Fruit fly (Drosophila melanogaster) whole organism, adult: ENCODE results near the gene Syx13.

Experiments used
- CG33017 ChIP-seq: fragments of 200-800 bp; sonication (Bioruptor generic); optimal IDR thresholded peaks from 2 replicates; lab custom pipeline; 2018; ENCODE audit warnings: missing biosample characterization, mild to moderate bottlenecking, missing genetic modification characterization, moderate library complexity
- Crg-1 ChIP-seq: fragments of 200-800 bp; sonication (Bioruptor generic); optimal IDR thresholded peaks from 2 replicates; lab custom pipeline; 2016; ENCODE audit warnings: missing biosample characterization, missing genetic modification characterization
- Hr96 ChIP-seq: fragments of 200-800 bp; sonication (Bioruptor generic); optimal IDR thresholded peaks from 2 replicates; lab custom pipeline; 2016; ENCODE audit warnings: missing biosample characterization, missing genetic modification characterization
- Mnt ChIP-seq: fragments of 200-800 bp; sonication (Bioruptor generic); optimal IDR thresholded peaks from 2 replicates; lab custom pipeline; 2016; ENCODE audit warnings: missing biosample characterization, mild to moderate bottlenecking, missing genetic modification characterization
- bab1 ChIP-seq: fragments of 200-800 bp; sonication (Bioruptor generic); optimal IDR thresholded peaks from 3 replicates; lab custom pipeline; 2019; ENCODE audit warnings: missing biosample characterization, mild to moderate bottlenecking, missing genetic modification characterization, moderate library complexity
- cic ChIP-seq: fragments of 200-800 bp; sonication (Bioruptor generic); optimal IDR thresholded peaks from 2 replicates; lab custom pipeline; 2017; ENCODE audit warnings: missing biosample characterization, mild to moderate bottlenecking, missing genetic modification characterization, moderate library complexity
- cnc ChIP-seq, 2 experiments: fragments of >200 bp; optimal IDR thresholded peaks; 2 replicates each; lab custom pipeline; 2017
- kay ChIP-seq: fragments of 200-800 bp; sonication (Bioruptor generic); peaks from one replicate; lab custom pipeline; 2016; ENCODE audit warnings: missing biosample characterization, missing genetic modification characterization, borderline replicate concordance
- tj ChIP-seq: fragments of 200-800 bp; sonication (Bioruptor generic); optimal IDR thresholded peaks from 3 replicates; lab custom pipeline; 2017; ENCODE audit warnings: missing biosample characterization, mild to moderate bottlenecking, missing genetic modification characterization, moderate library complexity

dm6 chr3L:13022160-13022853 lies 21.9 kb upstream of the Syx13 start, which contains the start of gene Adk2:
- TF ChIP-seq bab1 (GFP tag; lab: Kevin White, UChicago) (peak; percentile 5), kay (GFP tag; lab: Kevin White, UChicago) (no peak), Crg-1 (no peak), cic (GFP tag; lab: Kevin White, UChicago) (peak; percentile 95), cnc (optimal IDR thresholded peaks at IDR 0.05; lab: Kevin White, UChicago) (no peak), tj (GFP tag; lab: Kevin White, UChicago) (no peak), CG33017 (no peak), Hr96 (GFP tag; lab: Kevin White, UChicago) (no peak), Mnt (GFP tag; lab: Kevin White, UChicago) (peak; percentile 94)
